Fruit fly (Drosophila melanogaster): ENCODE results near the gene Dhc62B.

Gene Dhc62B

dm6 chr3L:1771658-1772057 lies at the start of gene Dhc62B:
TSS of gene Dhc62B (minus strand) at chr3L:1771758.
- TF ChIP-seq CTCF (optimal IDR thresholded peaks at IDR 0.05) (no peak), CG8478 (optimal IDR thresholded peaks at IDR 0.05) (no peak)

dm6 chr3L:1821140-1821539 lies 49.6 kb upstream of the Dhc62B start:
- TF ChIP-seq CG8478 (optimal IDR thresholded peaks at IDR 0.05) (no peak), CTCF (optimal IDR thresholded peaks at IDR 0.05) (no peak)

dm6 chr3L:1818834-1819233 lies 47.3 kb upstream of the Dhc62B start:
- TF ChIP-seq CTCF (optimal IDR thresholded peaks at IDR 0.05) (no peak), CG8478 (optimal IDR thresholded peaks at IDR 0.05) (no peak)

DNA sequence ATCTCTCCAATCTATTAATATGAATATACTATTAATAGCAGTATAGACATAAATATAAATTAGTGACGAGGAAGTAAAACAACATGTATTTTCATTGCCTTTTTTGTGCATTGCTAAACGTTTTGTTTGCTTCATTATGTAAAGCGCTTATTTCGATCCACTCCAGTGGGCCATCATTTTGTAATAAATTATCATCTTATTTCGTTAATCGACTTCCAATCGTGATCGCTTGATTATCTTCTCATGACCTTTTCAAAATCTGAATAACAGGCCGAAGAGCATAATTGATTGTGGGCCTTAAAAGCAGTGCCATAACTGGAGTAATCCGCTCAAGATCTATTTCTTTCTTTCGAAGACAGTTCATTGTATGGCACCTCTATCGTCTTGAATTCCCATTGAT lies 45.8 kb upstream of the Dhc62B start:
- TF ChIP-seq CTCF (optimal IDR thresholded peaks at IDR 0.05) = no peak
- TF ChIP-seq CG8478 (optimal IDR thresholded peaks at IDR 0.05) = no peak

DNA sequence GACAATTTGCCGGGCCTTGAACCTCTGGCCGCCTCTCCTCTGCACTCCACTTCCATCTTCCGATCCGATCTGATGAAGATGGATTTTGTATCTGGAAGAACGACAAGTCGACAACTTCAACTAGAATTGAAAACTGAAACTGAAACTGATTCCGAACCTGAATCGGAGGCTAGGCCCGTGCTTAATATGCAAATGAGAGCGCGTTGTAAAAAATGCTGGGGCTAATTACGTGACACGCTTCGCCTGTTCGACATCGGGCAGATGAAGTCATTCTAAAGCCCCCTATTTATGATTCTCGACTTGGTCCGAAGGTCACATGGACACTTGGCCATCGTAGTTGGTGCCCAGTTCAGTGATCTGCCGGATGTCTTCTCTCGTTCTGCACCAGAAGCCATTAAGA lies 45.1 kb upstream of the Dhc62B start:
- TF ChIP-seq CTCF (optimal IDR thresholded peaks at IDR 0.05) (no peak), CG8478 (optimal IDR thresholded peaks at IDR 0.05) (no peak)

DNA sequence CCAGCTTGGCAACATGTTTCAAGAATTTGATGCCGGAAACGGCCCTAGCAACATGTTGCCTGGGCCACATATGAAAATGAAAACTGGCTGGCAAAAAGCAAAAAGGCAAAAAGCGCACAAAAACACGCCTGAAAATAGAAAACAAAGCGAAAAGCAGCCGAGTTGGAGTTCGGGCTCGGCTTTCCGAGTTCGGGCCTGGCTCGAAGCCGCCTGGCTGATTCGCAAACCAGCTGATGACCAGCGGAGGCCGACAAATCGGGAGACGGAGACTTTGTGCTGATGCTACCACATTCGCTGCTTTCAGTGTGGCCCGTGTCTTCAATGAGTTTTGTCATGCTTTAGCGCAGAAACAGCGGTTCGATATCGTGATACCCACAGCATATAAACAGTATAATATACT lies 38.7 kb upstream of the Dhc62B start, which contains the start of gene GV1:
Gene GV1 (plus strand): TSS at position 301 of the 400 bp plus-strand sequence.
- no peak for TF ChIP-seq CG8478 (optimal IDR thresholded peaks at IDR 0.05)
- TF ChIP-seq CTCF (optimal IDR thresholded peaks at IDR 0.05) = no peak

dm6 chr3L:1808631-1809030 lies 37.1 kb upstream of the Dhc62B start:
- TF ChIP-seq CG8478 (optimal IDR thresholded peaks at IDR 0.05) (no peak), CTCF (optimal IDR thresholded peaks at IDR 0.05) (no peak)

DNA sequence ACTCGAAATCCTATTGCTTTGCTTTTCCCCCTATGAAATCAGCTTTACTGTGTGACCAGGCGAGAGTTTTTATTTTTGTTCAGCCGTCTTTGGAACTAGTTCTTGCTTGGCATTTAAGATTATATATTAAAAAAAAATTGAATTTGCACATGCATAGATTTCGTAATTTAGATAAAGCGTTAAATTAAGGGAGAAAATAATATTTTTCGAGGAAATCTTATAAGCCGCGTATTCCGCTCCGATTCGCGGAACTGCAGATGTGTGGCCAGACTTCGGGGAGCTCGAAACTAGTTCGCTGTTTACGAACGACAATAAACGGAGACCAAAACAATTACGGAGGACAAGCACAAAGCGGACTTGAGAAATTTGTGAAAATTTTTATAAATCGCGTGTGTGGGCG lies 31.2 kb upstream of the Dhc62B start, which contains the start of the genes JTBR and CG42676:
Gene JTBR (minus strand): TSS at position 55 of the 400 bp plus-strand sequence.
Gene CG42676 (plus strand): TSS at position 306 of the 400 bp plus-strand sequence.
- TF ChIP-seq CG8478 (optimal IDR thresholded peaks at IDR 0.05) = no peak
- no peak for TF ChIP-seq CTCF (optimal IDR thresholded peaks at IDR 0.05)

DNA sequence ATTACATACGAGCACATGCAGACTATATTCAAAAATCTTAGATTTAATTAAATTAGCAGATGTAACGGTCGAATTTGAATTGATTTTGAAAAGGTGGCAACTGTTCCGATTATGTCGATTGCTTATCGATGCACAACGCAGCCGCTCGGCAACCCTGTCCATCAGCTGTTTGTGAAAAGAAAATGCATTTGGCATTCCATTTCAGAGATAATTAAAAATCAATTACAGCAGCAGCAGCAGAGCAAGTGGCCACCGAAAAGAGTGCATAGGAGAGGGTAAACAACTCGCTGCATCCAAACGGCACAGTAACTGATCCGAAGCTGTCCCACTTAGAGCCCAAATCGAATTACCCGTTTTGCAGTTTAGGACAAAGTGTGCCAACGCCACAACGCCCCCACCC lies 27.1 kb upstream of the Dhc62B start, which contains the start of gene Patj:
Gene Patj (plus strand): TSS at position 155 of the 400 bp plus-strand sequence.
- no peak for TF ChIP-seq CG8478 (optimal IDR thresholded peaks at IDR 0.05)
- TF ChIP-seq CTCF (optimal IDR thresholded peaks at IDR 0.05) = peak in 1 of 2 experiments; percentile 33

dm6 chr3L:1797005-1797404 lies 25.4 kb upstream of the Dhc62B start, which contains the start of gene CG12020:
TSS of gene CG12020 (plus strand) at chr3L:1797305.
- TF ChIP-seq CTCF (optimal IDR thresholded peaks at IDR 0.05) (no peak), CG8478 (optimal IDR thresholded peaks at IDR 0.05) (no peak)

dm6 chr3L:1794943-1795696 lies 23.6 kb upstream of the Dhc62B start, which contains the start of the genes alpha-Spec, dlt and Cdc37:
TSS of gene alpha-Spec (minus strand) at chr3L:1795328.
TSS of gene dlt (minus strand) at chr3L:1795328.
TSS of gene Cdc37 (plus strand) at chr3L:1795392.
- peak; percentile 89 to 92 for TF ChIP-seq CTCF (optimal IDR thresholded peaks at IDR 0.05)
- no peak for TF ChIP-seq CG8478 (optimal IDR thresholded peaks at IDR 0.05)

DNA sequence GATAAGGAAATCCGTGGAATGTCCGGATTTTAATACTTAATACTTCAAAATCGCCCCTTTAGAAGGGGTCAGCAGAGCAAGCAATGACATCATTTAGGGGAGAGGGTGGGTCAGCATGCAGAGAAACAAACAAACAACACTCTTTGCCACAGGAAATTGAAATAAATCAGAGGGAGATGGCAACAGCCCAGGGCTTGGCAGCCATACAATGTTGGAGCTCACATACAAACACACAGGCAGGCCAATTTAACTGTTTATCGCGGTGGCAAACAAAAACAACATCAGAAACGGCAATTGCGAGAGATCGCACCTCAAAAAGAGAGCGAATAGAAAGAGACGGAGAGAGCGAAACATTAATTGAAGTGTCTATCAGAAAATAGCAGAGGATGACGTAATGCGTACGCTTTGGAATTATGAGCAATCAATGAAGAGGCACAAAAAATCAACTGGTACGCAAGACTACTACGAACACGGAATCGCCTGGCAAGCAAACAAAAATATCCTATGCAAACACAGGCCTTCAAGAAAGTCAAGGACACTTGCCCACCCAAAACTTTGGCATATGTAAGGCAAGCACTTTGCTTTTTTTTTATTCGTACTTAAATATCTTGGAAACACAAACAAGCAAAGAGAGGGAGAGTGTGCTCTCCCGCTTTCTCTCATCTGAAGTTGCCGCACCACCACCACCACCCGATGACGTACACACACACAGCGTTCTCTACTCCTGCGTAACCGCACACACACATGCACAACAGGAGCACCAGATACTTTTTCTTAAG lies 22.8 kb upstream of the Dhc62B start:
- no peak for TF ChIP-seq CTCF (optimal IDR thresholded peaks at IDR 0.05)
- no peak for TF ChIP-seq CG8478 (optimal IDR thresholded peaks at IDR 0.05)

DNA sequence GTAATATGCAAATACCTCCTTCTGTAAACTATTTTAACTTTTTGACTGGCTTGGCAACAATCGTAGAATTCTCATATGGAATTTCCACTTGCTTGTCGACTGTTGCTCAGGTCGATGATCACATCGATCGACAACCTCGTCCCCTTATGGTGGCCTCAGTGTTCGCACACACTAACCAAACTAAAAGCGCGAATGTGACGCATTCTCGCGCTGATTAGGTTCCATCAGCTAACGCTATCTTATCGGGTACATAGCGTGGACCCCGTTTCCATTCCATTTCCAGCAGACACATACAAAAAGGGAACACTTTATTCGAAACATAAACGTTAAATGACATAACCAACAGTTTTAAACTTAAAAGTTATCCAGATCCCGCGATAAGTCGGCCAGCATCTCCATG lies 17.8 kb upstream of the Dhc62B start:
- no peak for TF ChIP-seq CTCF (optimal IDR thresholded peaks at IDR 0.05)
- TF ChIP-seq CG8478 (optimal IDR thresholded peaks at IDR 0.05) = no peak

dm6 chr3L:1784092-1784491 lies 12.5 kb upstream of the Dhc62B start:
- TF ChIP-seq CG8478 (optimal IDR thresholded peaks at IDR 0.05) = no peak
- TF ChIP-seq CTCF (optimal IDR thresholded peaks at IDR 0.05) = no peak

DNA sequence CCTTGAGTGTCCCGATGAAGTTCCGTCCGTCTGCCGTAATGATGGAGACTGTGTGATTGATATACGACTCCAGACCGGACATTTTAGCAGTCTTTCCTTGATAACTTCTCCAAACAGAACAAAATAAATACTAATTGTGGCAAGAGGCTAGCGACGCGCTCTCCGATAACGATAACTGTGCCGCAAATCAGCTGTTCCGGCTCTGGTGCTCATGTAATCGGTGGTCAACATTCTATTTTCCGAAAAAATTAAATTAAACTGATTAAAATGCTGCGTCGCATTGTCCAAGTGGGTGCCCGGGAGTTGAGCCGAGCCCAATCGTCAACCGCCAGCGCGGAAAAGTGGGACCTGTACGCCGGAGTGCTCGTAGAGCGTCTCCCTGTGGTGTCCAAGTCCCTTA lies 5.7 kb upstream of the Dhc62B start, which contains the start of the genes CG2021 and mRpL46:
Gene CG2021 (minus strand): TSS at position 163 of the 400 bp plus-strand sequence.
Gene mRpL46 (plus strand): TSS at position 191 of the 400 bp plus-strand sequence.
- TF ChIP-seq CG8478 (optimal IDR thresholded peaks at IDR 0.05) (no peak), CTCF (optimal IDR thresholded peaks at IDR 0.05) (no peak)
